Fruit fly (Drosophila melanogaster): ENCODE data around the gene tant.

tant gene

dm6 chr3L:6085157-6085556 lies 30.2 kb downstream of the tant start (continued):
- TF ChIP-seq Atf6 (GFP tag; IDR thresholded peaks at IDR 0.05) (no peak), CG2678 (tag; optimal IDR thresholded peaks at IDR 0.05) (peak; percentile 63), sens-2 (GFP tag; IDR thresholded peaks at IDR 0.05) (no peak), Hr51 (GFP tag; optimal IDR thresholded peaks at IDR 0.05) (peak in 1 of 2 experiments; percentile 42), crc (GFP tag; optimal IDR thresholded peaks at IDR 0.05) (no peak), CG4328 (GFP tag; optimal IDR thresholded peaks at IDR 0.05) (no peak), CG10543 (GFP tag; optimal IDR thresholded peaks at IDR 0.05) (no peak), ken (GFP tag; IDR thresholded peaks at IDR 0.05) (no peak), CG7963 (GFP tag; IDR thresholded peaks at IDR 0.05; ENCODE audit: partially characterized antibody) (no peak), Six4 (GFP tag; optimal IDR thresholded peaks at IDR 0.05) (no peak), dan (GFP tag; IDR thresholded peaks at IDR 0.05) (no peak), CG14014 (GFP tag; IDR thresholded peaks at IDR 0.05) (no peak), ato (GFP tag; IDR thresholded peaks at IDR 0.05; ENCODE audit: partially characterized antibody) (no peak), CG4404 (GFP tag; IDR thresholded peaks at IDR 0.05) (no peak), CG31388 (GFP tag; optimal IDR thresholded peaks at IDR 0.05) (no peak), C15 (GFP tag; IDR thresholded peaks at IDR 0.05) (no peak), YL-1 (GFP tag; optimal IDR thresholded peaks at IDR 0.05) (no peak), CG6272 (GFP tag; IDR thresholded peaks at IDR 0.05) (no peak), dimm (GFP tag; IDR thresholded peaks at IDR 0.05) (no peak), ftz-f1 (GFP tag; optimal IDR thresholded peaks at IDR 0.05) (no peak), CG4424 (GFP tag; optimal IDR thresholded peaks at IDR 0.05) (peak; percentile 11), mirr (GFP tag; optimal IDR thresholded peaks at IDR 0.05) (no peak), amos (GFP tag; IDR thresholded peaks at IDR 0.05; ENCODE audit: partially characterized antibody) (no peak), CG10274 (GFP tag; optimal IDR thresholded peaks at IDR 0.05) (no peak), fru (optimal IDR thresholded peaks at IDR 0.05) (no peak), Fer1 (GFP tag; optimal IDR thresholded peaks at IDR 0.05) (peak; percentile 52), Sox100B (GFP tag; optimal IDR thresholded peaks at IDR 0.05) (peak; percentile 50), pita (GFP tag; optimal IDR thresholded peaks at IDR 0.05) (no peak), CG6791 (GFP tag; IDR thresholded peaks at IDR 0.05; ENCODE audit: partially characterized antibody) (no peak), Rfx (GFP tag; IDR thresholded peaks at IDR 0.05) (no peak), Awh (GFP tag; IDR thresholded peaks at IDR 0.05) (no peak), az2 (GFP tag; optimal IDR thresholded peaks at IDR 0.05) (peak; percentile 13), HHEX (GFP tag; optimal IDR thresholded peaks at IDR 0.05) (no peak), CG11695 (GFP tag; IDR thresholded peaks at IDR 0.05) (no peak), MTF-1 (GFP tag; optimal IDR thresholded peaks at IDR 0.05; ENCODE audit: borderline replicate concordance) (no peak), HmgZ (tag; optimal IDR thresholded peaks at IDR 0.05) (no peak), CG6813 (GFP tag; optimal IDR thresholded peaks at IDR 0.05) (no peak), CG31224 (GFP tag; IDR thresholded peaks at IDR 0.05) (no peak), CG14050 (GFP tag; IDR thresholded peaks at IDR 0.05) (no peak), CG2712 (tag; optimal IDR thresholded peaks at IDR 0.05) (peak; percentile 58), CG12942 (GFP tag; optimal IDR thresholded peaks at IDR 0.05) (no peak), jigr1 (GFP tag; IDR thresholded peaks at IDR 0.05) (no peak), CG10267 (tag; optimal IDR thresholded peaks at IDR 0.05) (peak; percentile 31), Oli (tag; optimal IDR thresholded peaks at IDR 0.05) (peak; percentile 12), Stat92E (GFP tag; optimal IDR thresholded peaks at IDR 0.05) (no peak), oc (tag; optimal IDR thresholded peaks at IDR 0.05) (no peak), sim (GFP tag; IDR thresholded peaks at IDR 0.05) (no peak), Hr78 (GFP tag; optimal IDR thresholded peaks at IDR 0.05) (no peak), kah (GFP tag; optimal IDR thresholded peaks at IDR 0.05) (no peak), CG3838 (GFP tag; optimal IDR thresholded peaks at IDR 0.05) (no peak), Camta (GFP tag; optimal IDR thresholded peaks at IDR 0.05) (no peak), Elba2 (GFP tag; optimal IDR thresholded peaks at IDR 0.05) (no peak)

All from whole organism, embryonic.